Fruit fly (Drosophila melanogaster) whole organism, embryonic: ENCODE results near the gene P58IPK.
A peak's percentile ranks its signal among the peaks of the same experiment; 100 is the strongest.

ENCODE experiments used
- ATbp ChIP-seq: fragments of 200-800 bp; sonication (Bioruptor generic); optimal IDR thresholded peaks from 2 replicates; lab custom pipeline; 2017; ENCODE audit warnings: missing biosample characterization, mild to moderate bottlenecking, missing genetic modification characterization, missing genetic modification reagents
- Ada2b ChIP-seq: fragments of 200-800 bp; sonication (Bioruptor generic); IDR thresholded peaks from 2 replicates; pipeline ENCODE4 v1.3.6; 2022; ENCODE audit warnings: missing biosample characterization, missing genetic modification characterization
- Aef1 ChIP-seq: fragments of 200-800 bp; sonication (Bioruptor generic); IDR thresholded peaks from 3 replicates; pipeline ENCODE4 v1.3.6; 2022; ENCODE audit warnings: missing biosample characterization, missing genetic modification characterization
- Antp ChIP-seq: fragments of 200-800 bp; sonication (Bioruptor generic); optimal IDR thresholded peaks from 3 replicates; lab custom pipeline; 2016; ENCODE audit warnings: missing biosample characterization, missing genetic modification characterization
- Bdp1 ChIP-seq: fragments of 200-800 bp; sonication (Bioruptor generic); optimal IDR thresholded peaks from 3 replicates; lab custom pipeline; 2016; ENCODE audit warnings: missing biosample characterization, missing genetic modification characterization
- C15 ChIP-seq: fragments of 200-800 bp; sonication (Bioruptor generic); IDR thresholded peaks from 3 replicates; pipeline ENCODE4 v1.3.6; 2022; ENCODE audit warnings: missing biosample characterization, missing genetic modification characterization
- CG10431 ChIP-seq: fragments of 200-800 bp; sonication (Bioruptor generic); optimal IDR thresholded peaks from 3 replicates; lab custom pipeline; 2018; ENCODE audit warnings: missing biosample characterization, mild to moderate bottlenecking, missing genetic modification characterization
- CG10979 ChIP-seq: fragments of 200-800 bp; sonication (Bioruptor generic); optimal IDR thresholded peaks from 2 replicates; lab custom pipeline; 2018; ENCODE audit warnings: missing biosample characterization, mild to moderate bottlenecking, missing genetic modification characterization, moderate library complexity
- CG11504 ChIP-seq: fragments of 200-800 bp; sonication (Bioruptor generic); optimal IDR thresholded peaks from 3 replicates; lab custom pipeline; 2019; ENCODE audit warnings: missing biosample characterization, mild to moderate bottlenecking, missing genetic modification characterization, moderate library complexity
- CG11695 ChIP-seq: fragments of 200-800 bp; sonication (Bioruptor generic); IDR thresholded peaks from 3 replicates; pipeline ENCODE4 v1.3.6; 2022; ENCODE audit warnings: missing biosample characterization, missing genetic modification characterization
- CG12219 ChIP-seq: fragments of 200-800 bp; sonication (Bioruptor generic); optimal IDR thresholded peaks from 3 replicates; lab custom pipeline; 2018; ENCODE audit warnings: missing biosample characterization, mild to moderate bottlenecking, missing genetic modification characterization
- CG12769 ChIP-seq: fragments of 200-800 bp; sonication (Bioruptor generic); optimal IDR thresholded peaks from 2 replicates; lab custom pipeline; 2019; ENCODE audit warnings: missing biosample characterization, mild to moderate bottlenecking, missing genetic modification characterization, moderate library complexity
- CG13775 ChIP-seq: fragments of 200-800 bp; sonication (Bioruptor generic); optimal IDR thresholded peaks from 3 replicates; lab custom pipeline; 2017; ENCODE audit warnings: missing biosample characterization, mild to moderate bottlenecking, missing genetic modification characterization
- CG15479 ChIP-seq: fragments of 200-800 bp; sonication (Bioruptor generic); optimal IDR thresholded peaks from 3 replicates; lab custom pipeline; 2019; ENCODE audit warnings: missing biosample characterization, mild to moderate bottlenecking, missing genetic modification characterization, moderate library complexity
- CG16813 ChIP-seq: fragments of 200-800 bp; sonication (Bioruptor generic); IDR thresholded peaks from 3 replicates; pipeline ENCODE4 v1.3.6; 2022; ENCODE audit warnings: missing biosample characterization, missing genetic modification characterization; ENCODE audit not compliant: partially characterized antibody
- CG16815 ChIP-seq: fragments of 200-800 bp; sonication (Bioruptor generic); optimal IDR thresholded peaks from 3 replicates; lab custom pipeline; 2017; ENCODE audit warnings: missing biosample characterization, mild to moderate bottlenecking, missing genetic modification characterization
- CG17802 ChIP-seq: fragments of 200-800 bp; sonication (Bioruptor generic); optimal IDR thresholded peaks from 2 replicates; lab custom pipeline; 2018; ENCODE audit warnings: missing biosample characterization, mild to moderate bottlenecking, missing genetic modification characterization, moderate library complexity
- CG17829 ChIP-seq: fragments of 200-800 bp; optimal IDR thresholded peaks from 2 replicates; lab custom pipeline; 2019; ENCODE audit warnings: missing biosample characterization, mild to moderate bottlenecking, missing genetic modification characterization, moderate library complexity
- CG18011 ChIP-seq: fragments of 200-800 bp; sonication (Bioruptor generic); optimal IDR thresholded peaks from 2 replicates; lab custom pipeline; 2017; ENCODE audit warnings: missing biosample characterization, missing genetic modification characterization, mild to moderate bottlenecking, moderate library complexity, missing genotype
- CG18619 ChIP-seq: fragments of 200-800 bp; sonication (Bioruptor generic); optimal IDR thresholded peaks from 3 replicates; lab custom pipeline; 2017; ENCODE audit warnings: missing biosample characterization, mild to moderate bottlenecking, missing genetic modification characterization
- CG2678 ChIP-seq: fragments of 200-800 bp; sonication (Bioruptor generic); optimal IDR thresholded peaks from 3 replicates; lab custom pipeline; 2019; ENCODE audit warnings: missing biosample characterization, mild to moderate bottlenecking, missing genetic modification characterization, moderate library complexity
- CG2875 ChIP-seq: fragments of 200-800 bp; sonication (Bioruptor generic); optimal IDR thresholded peaks from 2 replicates; lab custom pipeline; 2017; ENCODE audit warnings: missing biosample characterization, mild to moderate bottlenecking, missing genetic modification characterization, missing genetic modification reagents
- CG4360 ChIP-seq: fragments of 200-800 bp; sonication (Bioruptor generic); IDR thresholded peaks from 2 replicates; pipeline ENCODE4 v1.3.6; 2022; ENCODE audit warnings: missing biosample characterization, missing genetic modification characterization
- CG7745 ChIP-seq: fragments of 200-800 bp; sonication (Bioruptor generic); optimal IDR thresholded peaks from 2 replicates; lab custom pipeline; 2018; ENCODE audit warnings: missing biosample characterization, mild to moderate bottlenecking, missing genetic modification characterization, moderate library complexity
- Chrac-16 ChIP-seq: fragments of 200-800 bp; sonication (Bioruptor generic); optimal IDR thresholded peaks from 3 replicates; lab custom pipeline; 2016; ENCODE audit warnings: missing biosample characterization, missing genetic modification characterization
- Dip2 ChIP-seq: fragments of 200-800 bp; sonication (Bioruptor generic); IDR thresholded peaks from 2 replicates; pipeline ENCODE4 v1.3.6; 2022; ENCODE audit warnings: missing biosample characterization, missing genetic modification characterization
- Ets65A ChIP-seq: fragments of 200-800 bp; sonication (Bioruptor generic); peaks from one replicate; lab custom pipeline; 2016; ENCODE audit warnings: missing biosample characterization, missing genetic modification characterization
- Fer3 ChIP-seq: fragments of 200-800 bp; sonication (Bioruptor generic); optimal IDR thresholded peaks from 2 replicates; lab custom pipeline; 2018; ENCODE audit warnings: missing biosample characterization, mild to moderate bottlenecking, missing genetic modification characterization, moderate library complexity
- Hey ChIP-seq: fragments of 200-800 bp; sonication (Bioruptor generic); optimal IDR thresholded peaks from 3 replicates; lab custom pipeline; 2018; ENCODE audit warnings: missing biosample characterization, mild to moderate bottlenecking, missing genetic modification characterization
- Med ChIP-seq: fragments of 200-800 bp; sonication (Bioruptor generic); peaks from one replicate; lab custom pipeline; 2016; ENCODE audit warnings: missing biosample characterization, missing genetic modification characterization, mild to moderate bottlenecking, inconsistent platforms, moderate library complexity
- Sox102F ChIP-seq: fragments of 200-800 bp; sonication (Bioruptor generic); optimal IDR thresholded peaks from 2 replicates; lab custom pipeline; 2018; ENCODE audit warnings: missing biosample characterization, mild to moderate bottlenecking, missing genetic modification characterization, moderate library complexity
- Sry-β ChIP-seq: fragments of 200-800 bp; sonication (Bioruptor generic); optimal IDR thresholded peaks from 2 replicates; lab custom pipeline; 2018; ENCODE audit warnings: missing biosample characterization, mild to moderate bottlenecking, missing genetic modification characterization, moderate library complexity
- TFAM ChIP-seq: fragments of 200-800 bp; sonication (Bioruptor generic); optimal IDR thresholded peaks from 2 replicates; lab custom pipeline; 2017; ENCODE audit warnings: missing biosample characterization, missing genetic modification characterization, inconsistent platforms
- ato ChIP-seq: fragments of 200-800 bp; sonication (Bioruptor generic); IDR thresholded peaks from 2 replicates; pipeline ENCODE4 v1.3.6; 2022; ENCODE audit warnings: missing biosample characterization, missing genetic modification characterization; ENCODE audit not compliant: partially characterized antibody
- bowl ChIP-seq: fragments of 200-800 bp; sonication (Bioruptor generic); IDR thresholded peaks from 2 replicates; pipeline ENCODE4 v1.3.6; 2022; ENCODE audit warnings: missing biosample characterization, missing genetic modification characterization
- btn ChIP-seq: fragments of 200-800 bp; sonication (Bioruptor generic); optimal IDR thresholded peaks from 2 replicates; lab custom pipeline; 2016; ENCODE audit warnings: missing biosample characterization, missing genetic modification characterization
- cad ChIP-seq: fragments of >200 bp; optimal IDR thresholded peaks from 2 replicates; lab custom pipeline; 2017; ENCODE audit warnings: missing biosample characterization, missing genetic modification characterization
- cas ChIP-seq: fragments of 200-800 bp; sonication (Bioruptor generic); IDR thresholded peaks from 2 replicates; pipeline ENCODE4 v1.3.6; 2022; ENCODE audit warnings: missing biosample characterization, missing genetic modification characterization
- fd3F ChIP-seq: fragments of 200-800 bp; sonication (Bioruptor generic); optimal IDR thresholded peaks from 2 replicates; lab custom pipeline; 2018; ENCODE audit warnings: missing biosample characterization, mild to moderate bottlenecking, missing genetic modification characterization, moderate library complexity
- gem ChIP-seq: fragments of 200-800 bp; sonication (Bioruptor generic); optimal IDR thresholded peaks from 2 replicates; lab custom pipeline; 2019; ENCODE audit warnings: missing biosample characterization, mild to moderate bottlenecking, missing genetic modification characterization, moderate library complexity
- ham ChIP-seq: fragments of 200-800 bp; sonication (Bioruptor generic); IDR thresholded peaks from 2 replicates; pipeline ENCODE4 v1.3.6; 2022; ENCODE audit warnings: missing biosample characterization, missing genetic modification characterization
- her ChIP-seq: fragments of 200-800 bp; sonication (Bioruptor generic); optimal IDR thresholded peaks from 2 replicates; lab custom pipeline; 2016; ENCODE audit warnings: missing biosample characterization, missing genetic modification characterization
- oc ChIP-seq: fragments of 200-800 bp; sonication (Bioruptor generic); optimal IDR thresholded peaks from 2 replicates; lab custom pipeline; 2018; ENCODE audit warnings: missing biosample characterization, mild to moderate bottlenecking, missing genetic modification characterization, moderate library complexity
- otp ChIP-seq: fragments of 200-800 bp; sonication (Bioruptor generic); IDR thresholded peaks from 3 replicates; pipeline ENCODE4, ENCODE4 v1.3.6; 2022; ENCODE audit warnings: missing biosample characterization, missing genetic modification characterization
- row ChIP-seq: fragments of 200-800 bp; sonication (Bioruptor generic); IDR thresholded peaks from 3 replicates; pipeline ENCODE4 v1.3.6; 2022; ENCODE audit warnings: missing biosample characterization, missing genetic modification characterization
- sr ChIP-seq: fragments of 200-800 bp; sonication (Bioruptor generic); IDR thresholded peaks from 3 replicates; pipeline ENCODE4 v1.3.6; 2022; ENCODE audit warnings: missing biosample characterization, missing genetic modification characterization
- sug ChIP-seq: fragments of 200-800 bp; optimal IDR thresholded peaks from 2 replicates; lab custom pipeline; 2019; ENCODE audit warnings: missing biosample characterization, mild to moderate bottlenecking, missing genetic modification characterization, moderate library complexity
- toy ChIP-seq: fragments of 200-800 bp; sonication (Bioruptor generic); IDR thresholded peaks from 2 replicates; pipeline ENCODE4 v1.3.6; 2022; ENCODE audit warnings: missing biosample characterization, missing genetic modification characterization

P58IPK gene

dm6 chr3R:9561121-9561520, 25.6 kb upstream of the P58IPK start:
- TF ChIP-seq CG2678 (tag; lab: Kevin White, UChicago) (no peak), Med (peak; percentile 54), CG16813 (GFP tag; lab: Robert Waterston, UW) (0 out of 3 replicates have a peak, but pooled peaks have one; percentile 33), Ets65A (GFP tag; lab: Kevin White, UChicago) (peak; percentile 53), Ada2b (0 out of 2 replicates have a peak, but pooled peaks have one; percentile 2), CG10431 (GFP tag; lab: Kevin White, UChicago) (no peak)

dm6 chr3R:9563240-9563992, 23.3 kb upstream of the P58IPK start, which contains the start of the genes CG9393 and Vps45:
TSS of gene CG9393 (minus strand) at chr3R:9563673.
TSS of gene Vps45 (plus strand) at chr3R:9563924.
- TF ChIP-seq TFAM (GFP tag; lab: Kevin White, UChicago) = no peak
- no peak for TF ChIP-seq ATbp
- TF ChIP-seq CG15479 = no peak
- peak; percentile 27; the same call in 1 of the 3 replicates for TF ChIP-seq Aef1 (GFP tag; lab: Robert Waterston, UW)
- no peak for TF ChIP-seq CG12769 (tag; lab: Kevin White, UChicago)
- peak; percentile 96 for TF ChIP-seq Sry-β (GFP tag; lab: Kevin White, UChicago)
- peak; percentile 3 for TF ChIP-seq CG16815 (GFP tag; lab: Kevin White, UChicago)
- TF ChIP-seq cad = no peak
- TF ChIP-seq CG11695 (GFP tag; lab: Robert Waterston, UW) = no peak
- TF ChIP-seq toy = no peak
- no peak for TF ChIP-seq sr (GFP tag; lab: Robert Waterston, UW)
- no peak for TF ChIP-seq CG7745 (tag; lab: Kevin White, UChicago)
- no peak for TF ChIP-seq CG2875 (GFP tag; lab: Kevin White, UChicago)
- peak; percentile 89 for TF ChIP-seq row (GFP tag; lab: Robert Waterston, UW)
- TF ChIP-seq btn (GFP tag; lab: Kevin White, UChicago) = no peak
- TF ChIP-seq CG4360 (GFP tag; lab: Robert Waterston, UW) = no peak
- no peak for TF ChIP-seq CG2678 (tag; lab: Kevin White, UChicago)
- peak; percentile 45 for TF ChIP-seq CG10979 (tag; lab: Kevin White, UChicago)
- peak; percentile 63 for TF ChIP-seq Chrac-16 (GFP tag; lab: Kevin White, UChicago)
- TF ChIP-seq cas (GFP tag; lab: Robert Waterston, UW) = 0 out of 2 replicates have a peak, but pooled peaks have one; percentile 36
- TF ChIP-seq Sox102F = no peak
- TF ChIP-seq Fer3 (tag; lab: Kevin White, UChicago) = peak; percentile 41
- no peak for TF ChIP-seq her (GFP tag; lab: Kevin White, UChicago)
- TF ChIP-seq CG18619 (GFP tag; lab: Kevin White, UChicago) = peak; percentile 27
- no peak for TF ChIP-seq oc (tag; lab: Kevin White, UChicago)
- TF ChIP-seq fd3F (GFP tag; lab: Kevin White, UChicago) = peak; percentile 48
- TF ChIP-seq C15 = no peak
- peak; percentile 75 for TF ChIP-seq CG17829 (tag; lab: Kevin White, UChicago)
- no peak for TF ChIP-seq CG12219 (GFP tag; lab: Kevin White, UChicago)
- TF ChIP-seq ham = no peak
- peak; percentile 83 for TF ChIP-seq sug (tag; lab: Kevin White, UChicago)
- TF ChIP-seq CG18011 (GFP tag; lab: Kevin White, UChicago) = peak; percentile 25
- no peak for TF ChIP-seq gem (tag; lab: Kevin White, UChicago)
- TF ChIP-seq CG13775 = peak; percentile 68
- TF ChIP-seq CG11504 (tag; lab: Kevin White, UChicago) = no peak
- TF ChIP-seq Bdp1 (GFP tag; lab: Kevin White, UChicago) = peak; percentile 48
- TF ChIP-seq otp (GFP tag; lab: Robert Waterston, UW) = no peak
- peak; percentile 87 for TF ChIP-seq ato (GFP tag; lab: Robert Waterston, UW)
- TF ChIP-seq Antp (GFP tag; lab: Kevin White, UChicago) = peak; percentile 48
- no peak for TF ChIP-seq Hey (tag; lab: Kevin White, UChicago)
- TF ChIP-seq CG17802 (tag; lab: Kevin White, UChicago) = peak; percentile 5
- TF ChIP-seq Dip2 (GFP tag; lab: Robert Waterston, UW) = no peak
- TF ChIP-seq bowl (GFP tag; lab: Robert Waterston, UW) = no peak
